Fruit fly (Drosophila melanogaster): ENCODE results near the gene Gcn2.

Gene Gcn2

dm6 chr3R:31424427-31424826, 29.0 kb downstream of the Gcn2 start (continued):
- TF ChIP-seq lola (GFP tag; optimal IDR thresholded peaks at IDR 0.05) (no peak), CG14667 (GFP tag; IDR thresholded peaks at IDR 0.05) (peak; percentile 32; the same call in 1 of the 2 replicates), Aef1 (GFP tag; IDR thresholded peaks at IDR 0.05) (peak; percentile 45; the same call in 1 of the 3 replicates), Taf1 (GFP tag; IDR thresholded peaks at IDR 0.05) (peak; percentile 45; the same call in 1 of the 2 replicates), Dbx (GFP tag; IDR thresholded peaks at IDR 0.05) (peak; percentile 66; the same call in 2 of the 3 replicates), ci (GFP tag; IDR thresholded peaks at IDR 0.05) (0 out of 3 replicates have a peak, but pooled peaks have one; percentile 47), ssp (GFP tag; IDR thresholded peaks at IDR 0.05) (0 out of 2 replicates have a peak, but pooled peaks have one; percentile 16), CG7357 (GFP tag; IDR thresholded peaks at IDR 0.05) (0 out of 3 replicates have a peak, but pooled peaks have one; percentile 40), bcd (GFP tag; optimal IDR thresholded peaks at IDR 0.05) (peak; percentile 20), slbo (GFP tag; IDR thresholded peaks at IDR 0.05) (peak; percentile 61), dysf (GFP tag; IDR thresholded peaks at IDR 0.05) (peak; percentile 46; the same call in 1 of the 3 replicates), hkb (optimal IDR thresholded peaks at IDR 0.05) (no peak), hkb (GFP tag; IDR thresholded peaks at IDR 0.05) (peak; percentile 55; the same call in 1 of the 2 replicates), Optix (GFP tag; IDR thresholded peaks at IDR 0.05) (0 out of 3 replicates have a peak, but pooled peaks have one; percentile 18), CG30403 (GFP tag; optimal IDR thresholded peaks at IDR 0.05) (no peak), CG7987 (GFP tag; optimal IDR thresholded peaks at IDR 0.05) (no peak), ranshi (GFP tag; IDR thresholded peaks at IDR 0.05) (0 out of 2 replicates have a peak, but pooled peaks have one; percentile 25), sob (GFP tag; IDR thresholded peaks at IDR 0.05) (0 out of 2 replicates have a peak, but pooled peaks have one; percentile 42), tgo (GFP tag; IDR thresholded peaks at IDR 0.05) (peak; percentile 53; the same call in 2 of the 3 replicates), CG4730 (GFP tag; IDR thresholded peaks at IDR 0.05) (peak; percentile 54; the same call in 1 of the 2 replicates), al (GFP tag; IDR thresholded peaks at IDR 0.05) (0 out of 2 replicates have a peak, but pooled peaks have one; percentile 21), Awh (GFP tag; IDR thresholded peaks at IDR 0.05) (0 out of 2 replicates have a peak, but pooled peaks have one; percentile 21), Xrp1 (GFP tag; IDR thresholded peaks at IDR 0.05) (0 out of 2 replicates have a peak, but pooled peaks have one; percentile 34), CG32532 (GFP tag; IDR thresholded peaks at IDR 0.05) (peak; percentile 53; the same call in 1 of the 2 replicates), pan (optimal IDR thresholded peaks at IDR 0.05) (no peak), pan (GFP tag; optimal IDR thresholded peaks at IDR 0.05 in 1 of 2, IDR thresholded peaks at IDR 0.05 in 1 of 2) (peak in 1 of 2 experiments; percentile 32), CG14710 (tag; optimal IDR thresholded peaks at IDR 0.05) (no peak), Ptx1 (GFP tag; IDR thresholded peaks at IDR 0.05) (peak; percentile 55), CG32767 (GFP tag; IDR thresholded peaks at IDR 0.05) (0 out of 2 replicates have a peak, but pooled peaks have one; percentile 10), CG15269 (tag; optimal IDR thresholded peaks at IDR 0.05) (peak; percentile 12), Fer3 (tag; optimal IDR thresholded peaks at IDR 0.05) (peak; percentile 37), B-H1 (GFP tag; IDR thresholded peaks at IDR 0.05) (peak; percentile 27; the same call in 1 of the 3 replicates), CG10209 (GFP tag; optimal IDR thresholded peaks at IDR 0.05) (peak; percentile 15), lmd (GFP tag; IDR thresholded peaks at IDR 0.05) (peak; percentile 49), CG9215 (GFP tag; IDR thresholded peaks at IDR 0.05) (peak; percentile 15; the same call in 1 of the 2 replicates), CG10267 (tag; optimal IDR thresholded peaks at IDR 0.05) (no peak), dmrt99B (tag; optimal IDR thresholded peaks at IDR 0.05) (peak; percentile 46), CG17829 (tag; optimal IDR thresholded peaks at IDR 0.05) (no peak), CG31224 (GFP tag; IDR thresholded peaks at IDR 0.05) (peak; percentile 38; the same call in 1 of the 2 replicates), Ada2b (GFP tag; IDR thresholded peaks at IDR 0.05) (peak; percentile 45; the same call in 1 of the 2 replicates), CG2120 (GFP tag; optimal IDR thresholded peaks at IDR 0.05) (peak; percentile 52), abd-A (tag; optimal IDR thresholded peaks at IDR 0.05) (peak; percentile 40), Sox102F (GFP tag; optimal IDR thresholded peaks at IDR 0.05) (peak; percentile 19), Med (GFP tag) (peak; percentile 69), Drgx (GFP tag; IDR thresholded peaks at IDR 0.05) (peak; percentile 46; the same call in 1 of the 2 replicates), cwo (GFP tag; optimal IDR thresholded peaks at IDR 0.05) (peak; percentile 8), mam (GFP tag; optimal IDR thresholded peaks at IDR 0.05) (peak; percentile 43), CG6254 (GFP tag; optimal IDR thresholded peaks at IDR 0.05) (no peak), CG4360 (GFP tag; IDR thresholded peaks at IDR 0.05) (0 out of 2 replicates have a peak, but pooled peaks have one; percentile 15), Hr51 (GFP tag; optimal IDR thresholded peaks at IDR 0.05) (peak in 1 of 2 experiments; percentile 28)

Measured in whole organism, embryonic.